Fruit fly (Drosophila melanogaster): ENCODE results near the gene CG15473.

dm6 chrX:4627160-4627559, 27.1 kb downstream of the CG15473 start:
- TF ChIP-seq OdsH (GFP tag; optimal IDR thresholded peaks at IDR 0.05) (no peak), CG15336 (GFP tag; IDR thresholded peaks at IDR 0.05) (no peak), Gug (GFP tag; IDR thresholded peaks at IDR 0.05) (no peak), Hr4 (GFP tag; optimal IDR thresholded peaks at IDR 0.05) (no peak), Lpt (GFP tag; optimal IDR thresholded peaks at IDR 0.05) (no peak), Eip75B (GFP tag; optimal IDR thresholded peaks at IDR 0.05) (no peak), fd85E (GFP tag; optimal IDR thresholded peaks at IDR 0.05) (no peak), CG1621 (tag; optimal IDR thresholded peaks at IDR 0.05) (no peak), lz (GFP tag; optimal IDR thresholded peaks at IDR 0.05) (no peak)
